Worm (Caenorhabditis elegans): ENCODE measurements around the gene cyp-25A1.

- TF ChIP-seq nhr-11 (tag; optimal IDR thresholded peaks at IDR 0.05) (no peak), unc-39 (tag; optimal IDR thresholded peaks at IDR 0.05) (no peak)
Observed at ce11 chrIII:3883146-3883545, 50.8 kb downstream of the cyp-25A1 start.
